Worm (Caenorhabditis elegans) whole organism, late embryonic: Measurements from ENCODE around the gene fbxb-55.

Experiments
- F13H6.1 ChIP-seq: sonication (generic microtip); optimal IDR thresholded peaks from 2 replicates; lab custom pipeline; 2016; ENCODE audit warnings: missing genetic modification characterization, missing compliant biosample characterization
- ceh-22 ChIP-seq: sonication (generic microtip); optimal IDR thresholded peaks from 2 replicates; lab custom pipeline; 2017; ENCODE audit warnings: missing biosample characterization, missing genetic modification characterization
- che-1 ChIP-seq: sonication (generic microtip); optimal IDR thresholded peaks from 2 replicates; lab custom pipeline; 2016; ENCODE audit warnings: mild to moderate bottlenecking, missing genetic modification characterization, missing compliant biosample characterization
- ets-4 ChIP-seq: sonication (generic microtip); optimal IDR thresholded peaks from 2 replicates; lab custom pipeline; 2016; ENCODE audit warnings: missing genetic modification characterization, missing compliant biosample characterization
- fkh-10 ChIP-seq: fragments of 150-350 bp; optimal IDR thresholded peaks from 2 replicates; lab custom pipeline; 2014; ENCODE audit warnings: missing biosample characterization, missing genetic modification reagents, missing genetic modification characterization
- hlh-30 ChIP-seq: sonication (generic microtip); optimal IDR thresholded peaks from 2 replicates; lab custom pipeline; 2017; ENCODE audit warnings: antibody characterized with exemption, missing genetic modification characterization, missing compliant biosample characterization; ENCODE audit not compliant: insufficient read depth
- mec-3 ChIP-seq: sonication (generic microtip); optimal IDR thresholded peaks from 2 replicates; lab custom pipeline; 2016; ENCODE audit warnings: borderline replicate concordance, missing genetic modification characterization, missing compliant biosample characterization
- nhr-11 ChIP-seq: fragments of 150-350 bp; optimal IDR thresholded peaks from 2 replicates; lab custom pipeline; 2014; ENCODE audit warnings: missing biosample characterization, missing genetic modification characterization
- pag-3 ChIP-seq: sonication (generic microtip); optimal IDR thresholded peaks from 2 replicates; lab custom pipeline; 2016; ENCODE audit warnings: missing compliant biosample characterization, missing genetic modification characterization, borderline replicate concordance
- pha-2 ChIP-seq: sonication (generic microtip); optimal IDR thresholded peaks from 2 replicates; lab custom pipeline; 2017; ENCODE audit warnings: mild to moderate bottlenecking, missing genetic modification characterization, missing compliant biosample characterization
- tbx-2 ChIP-seq: sonication (generic microtip); optimal IDR thresholded peaks from 2 replicates; lab custom pipeline; 2016; ENCODE audit warnings: missing genetic modification characterization, missing compliant biosample characterization
- tbx-7 ChIP-seq: sonication (generic microtip); optimal IDR thresholded peaks from 2 replicates; lab custom pipeline; 2016; ENCODE audit warnings: missing genotype, missing genetic modification characterization, missing compliant biosample characterization
- unc-3 ChIP-seq, 2 experiments: fragments of 200-800 bp in 1 of 2; sonication (Bioruptor generic) in 1 of 2; sonication (generic microtip) in 1 of 2; conservative IDR thresholded peaks in 1 of 2; optimal IDR thresholded peaks in 1 of 2; 2 replicates each; pipeline versions ENCODE4 v1.3.6 to Lab custom; 2016 to 2022; ENCODE audit warnings: missing compliant biosample characterization in 2 of 2, missing genetic modification characterization in 2 of 2, missing genetic modification reagents in 1 of 2

- no peak for TF ChIP-seq pag-3 (tag; lab: Kevin White, UChicago)
- TF ChIP-seq nhr-11 (tag; lab: Kevin White, UChicago): no peak
- no peak for TF ChIP-seq tbx-7 (tag; lab: Kevin White, UChicago)
- TF ChIP-seq hlh-30 (tag; lab: Kevin White, UChicago): no peak
- no peak for TF ChIP-seq ets-4 (tag; lab: Kevin White, UChicago)
- no peak for TF ChIP-seq mec-3 (tag; lab: Kevin White, UChicago)
- no peak for TF ChIP-seq ceh-22 (tag; lab: Kevin White, UChicago)
- no peak for TF ChIP-seq pha-2 (tag; lab: Kevin White, UChicago)
- TF ChIP-seq fkh-10 (GFP tag; lab: Kevin White, UChicago): no peak
- TF ChIP-seq tbx-2: no peak
- TF ChIP-seq F13H6.1 (tag; lab: Kevin White, UChicago): no peak
- TF ChIP-seq che-1: no peak
- TF ChIP-seq unc-3 (GFP tag; conservative IDR thresholded peaks at IDR 0.05; lab: Robert Waterston, UW): no peak
- no peak for TF ChIP-seq unc-3 (tag; optimal IDR thresholded peaks at IDR 0.05; lab: Kevin White, UChicago)
Measured at ce11 chrIV:4080846-4081245, 12.3 kb downstream of the fbxb-55 start, which contains the start of the genes C35B1.9 and C35B1.3.
